Fruit fly (Drosophila melanogaster) whole organism, pupa: ENCODE data around the gene CG17260.

Experiments used
- CG14655 ChIP-seq: fragments of 200-800 bp; sonication (Bioruptor generic); optimal IDR thresholded peaks from 3 replicates; lab custom pipeline; 2017; ENCODE audit warnings: mild to moderate bottlenecking, missing biosample characterization, missing genetic modification reagents, missing genetic modification characterization
- CG15710 ChIP-seq: fragments of 200-800 bp; sonication (Bioruptor generic); optimal IDR thresholded peaks from 2 replicates; lab custom pipeline; 2018; ENCODE audit warnings: missing biosample characterization, mild to moderate bottlenecking, missing genetic modification characterization, moderate library complexity
- EcR ChIP-seq: fragments of 200-800 bp; sonication (Bioruptor generic); optimal IDR thresholded peaks from 3 replicates; lab custom pipeline; 2019; ENCODE audit warnings: missing biosample characterization, missing genetic modification characterization, mild to moderate bottlenecking, moderate library complexity, missing genetic modification reagents

- TF ChIP-seq CG14655 (GFP tag; lab: Kevin White, UChicago) (no peak), CG15710 (tag; lab: Kevin White, UChicago) (no peak), EcR (no peak)
These were observed 14.0 kb upstream of the CG17260 start, which contains the start of the genes alpha4GT1 and Prp40 for dm6 chr2L:3022986-3023385.
